Worm (Caenorhabditis elegans): ENCODE data around the gene K11D9.3.

DNA sequence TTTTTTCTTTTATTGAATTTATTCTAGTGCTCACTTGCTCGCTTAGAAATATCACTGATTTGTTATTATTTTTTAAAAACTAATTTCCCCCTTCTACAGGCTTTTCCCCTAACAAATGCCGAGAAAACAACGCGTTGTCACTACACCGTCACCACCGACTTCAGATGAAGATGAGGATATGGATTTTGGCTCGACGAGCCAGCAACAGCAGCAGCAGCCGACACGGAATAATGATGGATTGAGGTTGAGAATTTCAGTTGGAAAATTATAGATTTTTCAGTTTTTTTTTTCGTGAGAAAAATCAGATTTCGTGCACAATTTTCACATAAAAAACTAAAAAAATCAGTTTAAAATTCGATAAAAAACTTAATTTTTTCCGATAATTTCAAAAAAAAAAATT, 39.0 kb downstream of the K11D9.3 start, which contains the start of gene dpy-28:
- TF ChIP-seq ref-2 (tag; optimal IDR thresholded peaks at IDR 0.05), result no peak
- TF ChIP-seq nhr-11 (tag; optimal IDR thresholded peaks at IDR 0.05), result no peak
- no peak for TF ChIP-seq pha-4 (tag; optimal IDR thresholded peaks at IDR 0.05)
- no peak for TF ChIP-seq madf-2 (tag; optimal IDR thresholded peaks at IDR 0.05)
- TF ChIP-seq dmd-4 (tag; optimal IDR thresholded peaks at IDR 0.05; ENCODE audit: borderline replicate concordance), result no peak
- no peak for TF ChIP-seq tbx-2 (tag; optimal IDR thresholded peaks at IDR 0.05)
- TF ChIP-seq fkh-10 (GFP tag; optimal IDR thresholded peaks at IDR 0.05), result no peak
- TF ChIP-seq ama-1 (optimal IDR thresholded peaks at IDR 0.05), result no peak
- TF ChIP-seq ceh-14 (tag; optimal IDR thresholded peaks at IDR 0.05), result no peak
- no peak for TF ChIP-seq hlh-30 (tag; optimal IDR thresholded peaks at IDR 0.05; ENCODE audit: insufficient read depth)
- no peak for TF ChIP-seq T23F11.4 (GFP tag; optimal IDR thresholded peaks at IDR 0.05)
- no peak for TF ChIP-seq K09A11.1 (tag; optimal IDR thresholded peaks at IDR 0.05; ENCODE audit: insufficient read depth)
- TF ChIP-seq pag-3 (tag; optimal IDR thresholded peaks at IDR 0.05; ENCODE audit: borderline replicate concordance), result no peak
- no peak for TF ChIP-seq Y22D7AL.16 (tag; optimal IDR thresholded peaks at IDR 0.05)
